Worm (Caenorhabditis elegans) whole organism, young adult: Measurements from ENCODE around the gene srh-276.
A peak's percentile ranks its signal among the peaks of the same experiment; 100 is the strongest.

Experiments
- B0035.1 ChIP-seq: sonication (generic microtip); optimal IDR thresholded peaks from 2 replicates; lab custom pipeline; 2016; ENCODE audit warnings: missing genetic modification characterization, mild to moderate bottlenecking, missing compliant biosample characterization, missing genotype, missing genetic modification reagents
- B0261.1 ChIP-seq: sonication (generic microtip); optimal IDR thresholded peaks from 2 replicates; lab custom pipeline; 2016; ENCODE audit warnings: mild to moderate bottlenecking, missing genetic modification characterization, moderate library complexity, missing compliant biosample characterization
- C17E4.6 ChIP-seq: fragments of 200-800 bp; sonication (Bioruptor generic); IDR thresholded peaks from 2 replicates; pipeline ENCODE4 v1.3.6; 2022; ENCODE audit warnings: missing genetic modification reagents, missing genetic modification characterization, missing compliant biosample characterization
- D2030.7 ChIP-seq: fragments of 200-800 bp; sonication (Bioruptor generic); IDR thresholded peaks from 2 replicates; pipeline ENCODE4 v1.3.6; 2022; ENCODE audit warnings: missing genetic modification reagents, missing genetic modification characterization, missing compliant biosample characterization
- F33H1.4 ChIP-seq: fragments of 200-800 bp; sonication (Bioruptor generic); IDR thresholded peaks from 2 replicates; pipeline ENCODE4 v1.3.6; 2022; ENCODE audit warnings: missing genetic modification reagents, missing genetic modification characterization, missing compliant biosample characterization
- F49E8.2 ChIP-seq: sonication (generic microtip); optimal IDR thresholded peaks from 3 replicates; lab custom pipeline; 2017; ENCODE audit warnings: missing genetic modification characterization, mild to moderate bottlenecking, missing compliant biosample characterization, antibody characterized with exemption, moderate library complexity; ENCODE audit not compliant: insufficient read depth
- F52B5.7 ChIP-seq: sonication (generic microtip); optimal IDR thresholded peaks from 2 replicates; lab custom pipeline; 2016; ENCODE audit warnings: mild to moderate bottlenecking, missing genetic modification characterization, missing compliant biosample characterization
- T26A5.8 ChIP-seq: sonication (generic microtip); optimal IDR thresholded peaks from 2 replicates; lab custom pipeline; 2016; ENCODE audit warnings: missing genetic modification characterization, missing compliant biosample characterization
- Y56A3A.18 ChIP-seq: fragments of 200-800 bp; sonication (Bioruptor generic); IDR thresholded peaks from 2 replicates; pipeline ENCODE4 v1.3.6; 2022; ENCODE audit warnings: missing genetic modification reagents, missing genetic modification characterization, missing compliant biosample characterization
- Y67H2A.10 ChIP-seq: fragments of 200-800 bp; sonication (Bioruptor generic); conservative IDR thresholded peaks from 2 replicates; pipeline ENCODE4 v1.3.6; 2022; ENCODE audit warnings: missing genetic modification reagents, missing genetic modification characterization, missing compliant biosample characterization
- ama-1 ChIP-seq, 3 experiments: fragments of 150-350 bp in 1 of 3; sonication (generic microtip) in 2 of 3; optimal IDR thresholded peaks; 2 replicates each; lab custom pipeline; 2014 to 2018; ENCODE audit warnings: missing biosample characterization in 2 of 3, missing genetic modification characterization in 2 of 3, missing genetic modification reagents in 2 of 3
- attf-5 ChIP-seq: fragments of 200-800 bp; sonication (Bioruptor generic); optimal IDR thresholded peaks from 2 replicates; lab custom pipeline; 2018; ENCODE audit warnings: mild to moderate bottlenecking, missing genetic modification characterization, missing compliant biosample characterization
- cebp-1 ChIP-seq, 2 experiments: fragments of 200-800 bp in 1 of 2; sonication (Bioruptor generic) in 1 of 2; sonication (generic microtip) in 1 of 2; IDR thresholded peaks in 1 of 2; optimal IDR thresholded peaks in 1 of 2; 2 replicates each; pipeline versions ENCODE4 v1.3.6 to Lab custom; 2017 to 2022; ENCODE audit warnings: missing compliant biosample characterization in 2 of 2, missing genetic modification characterization in 2 of 2, mild to moderate bottlenecking in 1 of 2, missing genetic modification reagents in 1 of 2, moderate library complexity in 1 of 2
- ceh-100 ChIP-seq: fragments of 200-800 bp; sonication (Bioruptor generic); IDR thresholded peaks from 2 replicates; pipeline ENCODE4 v1.3.6; 2022; ENCODE audit warnings: missing genetic modification reagents, missing genetic modification characterization, missing compliant biosample characterization
- die-1 ChIP-seq: sonication (generic microtip); optimal IDR thresholded peaks from 2 replicates; lab custom pipeline; 2016; ENCODE audit warnings: missing genotype, mild to moderate bottlenecking, missing genetic modification characterization, missing compliant biosample characterization
- dox-1 ChIP-seq: fragments of 200-800 bp; sonication (Bioruptor generic); IDR thresholded peaks from 2 replicates; pipeline ENCODE4 v1.3.6; 2022; ENCODE audit warnings: missing genetic modification reagents, missing genetic modification characterization, missing compliant biosample characterization
- dpff-1 ChIP-seq: sonication (generic microtip); optimal IDR thresholded peaks from 2 replicates; lab custom pipeline; 2017; ENCODE audit warnings: mild to moderate bottlenecking, missing genetic modification characterization, missing compliant biosample characterization
- ekl-4 ChIP-seq: fragments of 200-800 bp; sonication (Bioruptor generic); IDR thresholded peaks from 2 replicates; pipeline ENCODE4 v1.3.6; 2022; ENCODE audit warnings: missing genetic modification reagents, missing genetic modification characterization, missing compliant biosample characterization
- fkh-3 ChIP-seq: sonication (generic microtip); optimal IDR thresholded peaks from 2 replicates; lab custom pipeline; 2016; ENCODE audit warnings: mild to moderate bottlenecking, missing genetic modification characterization, missing compliant biosample characterization
- him-1 ChIP-seq: sonication (generic microtip); optimal IDR thresholded peaks from 2 replicates; lab custom pipeline; 2016; ENCODE audit warnings: missing genotype, missing genetic modification reagents, missing genetic modification characterization, missing compliant biosample characterization
- hmg-1.2 ChIP-seq: fragments of 200-800 bp; sonication (Bioruptor generic); IDR thresholded peaks from 2 replicates; pipeline ENCODE4 v1.3.6; 2022; ENCODE audit warnings: missing genetic modification reagents, missing genetic modification characterization, missing compliant biosample characterization
- hrde-1 ChIP-seq: sonication (generic microtip); optimal IDR thresholded peaks from 2 replicates; lab custom pipeline; 2016; ENCODE audit warnings: missing genetic modification characterization, mild to moderate bottlenecking, missing compliant biosample characterization, moderate library complexity, missing genotype, missing genetic modification reagents, borderline replicate concordance
- hsf-1 ChIP-seq: fragments of 200-800 bp; sonication (Bioruptor generic); IDR thresholded peaks from 2 replicates; pipeline ENCODE4 v1.3.6; 2022; ENCODE audit warnings: missing genetic modification reagents, missing genetic modification characterization, missing compliant biosample characterization
- let-607 ChIP-seq, 2 experiments: fragments of 200-800 bp in 1 of 2; sonication (Bioruptor generic) in 1 of 2; sonication (generic microtip) in 1 of 2; optimal IDR thresholded peaks; 2 replicates each; lab custom pipeline; 2016 to 2018; ENCODE audit warnings: mild to moderate bottlenecking in 2 of 2, missing compliant biosample characterization in 2 of 2, missing genetic modification characterization in 2 of 2, moderate library complexity in 2 of 2, missing genotype in 1 of 2
- lin-54 ChIP-seq: fragments of 200-800 bp; sonication (Bioruptor generic); optimal IDR thresholded peaks from 2 replicates; lab custom pipeline; 2018; ENCODE audit warnings: mild to moderate bottlenecking, missing genetic modification characterization, missing compliant biosample characterization
- madf-10 ChIP-seq: sonication (generic microtip); optimal IDR thresholded peaks from 2 replicates; lab custom pipeline; 2016; ENCODE audit warnings: mild to moderate bottlenecking, missing genetic modification characterization, missing compliant biosample characterization
- madf-6 ChIP-seq: fragments of 200-800 bp; sonication (Bioruptor generic); IDR thresholded peaks from 2 replicates; pipeline ENCODE4 v1.3.6; 2022; ENCODE audit warnings: missing genetic modification reagents, missing genetic modification characterization, missing compliant biosample characterization
- mes-4 ChIP-seq: sonication (generic microtip); optimal IDR thresholded peaks from 2 replicates; lab custom pipeline; 2016; ENCODE audit warnings: missing genotype, missing genetic modification characterization, missing compliant biosample characterization
- nfyb-1 ChIP-seq: fragments of 200-800 bp; sonication (Bioruptor generic); IDR thresholded peaks from 2 replicates; pipeline ENCODE4 v1.3.6; 2022; ENCODE audit warnings: missing genetic modification reagents, missing genetic modification characterization, missing compliant biosample characterization
- nhr-179 ChIP-seq: sonication (generic microtip); optimal IDR thresholded peaks from 2 replicates; lab custom pipeline; 2016; ENCODE audit warnings: mild to moderate bottlenecking, missing genetic modification characterization, missing compliant biosample characterization
- nhr-27 ChIP-seq: fragments of 200-800 bp; sonication (Bioruptor generic); optimal IDR thresholded peaks from 2 replicates; lab custom pipeline; 2018; ENCODE audit warnings: mild to moderate bottlenecking, missing genetic modification characterization, moderate library complexity, missing compliant biosample characterization
- nhr-90 ChIP-seq: sonication (generic microtip); optimal IDR thresholded peaks from 2 replicates; lab custom pipeline; 2016; ENCODE audit warnings: missing genotype, mild to moderate bottlenecking, missing genetic modification characterization, missing compliant biosample characterization
- rpc-1 ChIP-seq, 2 experiments: fragments of 150-350 bp in 1 of 2; sonication (generic microtip) in 1 of 2; optimal IDR thresholded peaks; 2 replicates each; lab custom pipeline; 2014 to 2018; ENCODE audit warnings: missing biosample characterization in 1 of 2, missing genetic modification characterization in 1 of 2, missing genetic modification reagents in 1 of 2, missing genotype in 1 of 2
- sdz-38 ChIP-seq: sonication (generic microtip); optimal IDR thresholded peaks from 2 replicates; lab custom pipeline; 2016; ENCODE audit warnings: missing genotype, missing genetic modification characterization, missing compliant biosample characterization
- snpc-1.1 ChIP-seq: sonication (generic microtip); optimal IDR thresholded peaks from 2 replicates; lab custom pipeline; 2017; ENCODE audit warnings: missing genetic modification characterization, mild to moderate bottlenecking, missing compliant biosample characterization, antibody characterized with exemption, moderate library complexity, missing genotype, missing genetic modification reagents; ENCODE audit not compliant: insufficient read depth
- snpc-3.4 ChIP-seq: sonication (generic microtip); optimal IDR thresholded peaks from 2 replicates; lab custom pipeline; 2017; ENCODE audit warnings: missing genetic modification characterization, mild to moderate bottlenecking, missing compliant biosample characterization, antibody characterized with exemption, moderate library complexity, missing genotype, missing genetic modification reagents
- snpc-4 ChIP-seq, 5 experiments: fragments of 150-350 bp in 1 of 5; sonication (generic microtip) in 4 of 5; optimal IDR thresholded peaks; 2 replicates each; lab custom pipeline; 2014 to 2018; ENCODE audit warnings: missing genetic modification characterization in 5 of 5, missing biosample characterization in 3 of 5, antibody characterized with exemption in 2 of 5, mild to moderate bottlenecking in 2 of 5, missing compliant biosample characterization in 2 of 5, missing genotype in 2 of 5, moderate library complexity in 2 of 5, missing genetic modification reagents in 1 of 5
- sptf-2 ChIP-seq: fragments of 200-800 bp; sonication (Bioruptor generic); optimal IDR thresholded peaks from 2 replicates; lab custom pipeline; 2018; ENCODE audit warnings: mild to moderate bottlenecking, missing genetic modification characterization, missing compliant biosample characterization
- tbp1 ChIP-seq: fragments of 200-800 bp; sonication (Bioruptor generic); optimal IDR thresholded peaks from 2 replicates; lab custom pipeline; 2018; ENCODE audit warnings: mild to moderate bottlenecking, missing genetic modification characterization, missing compliant biosample characterization
- unc-62 ChIP-seq: fragments of 150-350 bp; optimal IDR thresholded peaks from 2 replicates; lab custom pipeline; 2014; ENCODE audit warnings: missing biosample characterization, missing genetic modification reagents, missing genetic modification characterization
- ztf-18 ChIP-seq: sonication (generic microtip); optimal IDR thresholded peaks from 2 replicates; lab custom pipeline; 2016; ENCODE audit warnings: missing genotype, mild to moderate bottlenecking, missing genetic modification characterization, missing compliant biosample characterization
- ztf-22 ChIP-seq: fragments of 200-800 bp; sonication (Bioruptor generic); optimal IDR thresholded peaks from 2 replicates; lab custom pipeline; 2018; ENCODE audit warnings: mild to moderate bottlenecking, missing genetic modification characterization, moderate library complexity, missing compliant biosample characterization
- ztf-25 ChIP-seq: fragments of 200-800 bp; sonication (Bioruptor generic); IDR thresholded peaks from 2 replicates; pipeline ENCODE4 v1.3.6; 2022; ENCODE audit warnings: missing genetic modification reagents, missing genetic modification characterization, missing compliant biosample characterization

The srh-276 gene

DNA sequence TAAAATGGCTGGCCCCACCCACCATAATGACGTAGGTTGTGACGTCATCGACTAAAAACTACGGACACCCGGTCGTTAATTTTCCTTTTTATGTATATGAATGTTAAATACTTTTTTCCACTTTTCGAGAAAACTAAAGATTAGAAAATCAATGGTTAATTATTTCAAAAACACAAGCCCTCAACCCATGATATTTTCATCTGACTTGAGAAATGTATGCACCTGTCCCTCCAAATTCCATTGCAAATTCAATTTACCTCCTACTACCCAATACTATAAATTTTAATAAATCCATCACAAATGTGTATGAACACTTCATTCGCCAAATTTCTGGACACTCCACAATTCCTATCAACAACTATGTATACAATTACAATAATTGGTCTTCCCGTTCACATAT is at the start of gene srh-276:
TSS of gene srh-276 (plus strand) at position 301 of the 400 bp plus-strand sequence.
- TF ChIP-seq dpff-1 (tag; lab: Kevin White, UChicago) (no peak), F33H1.4 (GFP tag; lab: Robert Waterston, UW) (no peak), madf-10 (tag; lab: Kevin White, UChicago) (no peak), dox-1 (no peak), C17E4.6 (no peak), ekl-4 (GFP tag; lab: Robert Waterston, UW) (no peak), B0035.1 (tag; lab: Kevin White, UChicago) (no peak)

DNA sequence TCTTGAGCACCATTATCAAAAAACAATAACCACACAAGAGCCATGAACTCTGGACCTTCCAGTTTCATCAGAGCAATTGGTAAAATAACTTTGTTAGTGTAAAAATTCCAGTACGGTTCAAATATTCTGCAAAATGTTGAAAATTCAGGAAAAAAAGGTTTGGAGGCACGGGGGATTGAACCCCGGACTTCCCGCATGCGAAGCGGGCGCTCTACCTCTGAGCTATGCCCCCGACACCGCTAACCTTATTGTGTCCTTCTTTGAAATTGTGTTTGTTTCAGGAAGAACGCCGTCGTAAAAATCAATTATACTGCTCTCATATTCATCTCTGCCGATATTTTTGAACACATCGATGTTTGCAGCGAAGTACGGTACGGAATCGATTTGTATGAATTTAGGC is 49.3 kb upstream of the srh-276 start:
- peak; percentile 63 for TF ChIP-seq nhr-90 (tag; lab: Kevin White, UChicago)
- peak; percentile 61 for TF ChIP-seq madf-6
- TF ChIP-seq Y67H2A.10 (GFP tag; lab: Robert Waterston, UW), result no peak
- peak; percentile 20 for TF ChIP-seq attf-5 (GFP tag; lab: Kevin White, UChicago)
- peak; percentile 47 for TF ChIP-seq F49E8.2 (tag; lab: Kevin White, UChicago)
- TF ChIP-seq lin-54, result peak; percentile 30
- no peak for TF ChIP-seq ztf-22 (GFP tag; lab: Kevin White, UChicago)
- TF ChIP-seq snpc-4 (GFP tag; optimal IDR thresholded peaks at IDR 0.05; lab: Kevin White, UChicago), result peak; percentile 90
- TF ChIP-seq snpc-4 (tag; optimal IDR thresholded peaks at IDR 0.05; lab: Kevin White, UChicago), result peak; percentile 88 to 93 (median 92)
- peak; percentile 94 for TF ChIP-seq snpc-1.1 (tag; lab: Kevin White, UChicago)
- no peak for TF ChIP-seq nhr-27
- TF ChIP-seq ztf-18 (tag; lab: Kevin White, UChicago), result peak; percentile 41
- peak; percentile 45 for TF ChIP-seq sptf-2 (GFP tag; lab: Kevin White, UChicago)
- TF ChIP-seq ceh-100 (GFP tag; lab: Robert Waterston, UW), result peak; percentile 47; the same call in 1 of the 2 replicates
- peak; percentile 67 for TF ChIP-seq him-1 (tag; lab: Kevin White, UChicago)
- peak; percentile 81 for TF ChIP-seq snpc-3.4 (tag; lab: Kevin White, UChicago)
- peak; percentile 49 for TF ChIP-seq hmg-1.2 (GFP tag; lab: Robert Waterston, UW)
- TF ChIP-seq nhr-179 (tag; lab: Kevin White, UChicago), result no peak
- TF ChIP-seq let-607 (tag; optimal IDR thresholded peaks at IDR 0.05; lab: Kevin White, UChicago), result peak in 1 of 2 experiments; percentile 4
- 0 out of 2 replicates have a peak, but pooled peaks have one; percentile 50 for TF ChIP-seq nfyb-1 (GFP tag; lab: Robert Waterston, UW)
- TF ChIP-seq Y56A3A.18 (GFP tag; lab: Robert Waterston, UW), result no peak
- no peak for TF ChIP-seq ztf-25 (GFP tag; lab: Robert Waterston, UW)
- TF ChIP-seq F33H1.4 (GFP tag; lab: Robert Waterston, UW), result peak; percentile 21; the same call in 1 of the 2 replicates
- TF ChIP-seq B0261.1 (tag; lab: Kevin White, UChicago), result peak; percentile 83
- peak; percentile 72 for TF ChIP-seq hsf-1 (GFP tag; lab: Robert Waterston, UW)
- TF ChIP-seq D2030.7 (GFP tag; lab: Robert Waterston, UW), result peak; percentile 78
- peak; percentile 55 for TF ChIP-seq die-1 (tag; lab: Kevin White, UChicago)
- TF ChIP-seq fkh-3, result peak; percentile 44
- TF ChIP-seq F52B5.7 (tag; lab: Kevin White, UChicago), result no peak
- TF ChIP-seq hrde-1 (tag; lab: Kevin White, UChicago), result no peak
- TF ChIP-seq unc-62 (GFP tag; lab: Kevin White, UChicago), result no peak
- TF ChIP-seq tbp1 (GFP tag; lab: Kevin White, UChicago), result peak; percentile 88
- no peak for TF ChIP-seq cebp-1 (GFP tag; IDR thresholded peaks at IDR 0.05; lab: Robert Waterston, UW)
- TF ChIP-seq cebp-1 (tag; optimal IDR thresholded peaks at IDR 0.05; lab: Kevin White, UChicago), result peak; percentile 25
- peak; percentile 75 for TF ChIP-seq rpc-1 (optimal IDR thresholded peaks at IDR 0.05; lab: Kevin White, UChicago)
- peak; percentile 72 for TF ChIP-seq rpc-1 (tag; optimal IDR thresholded peaks at IDR 0.05; lab: Kevin White, UChicago)
- TF ChIP-seq T26A5.8 (tag; lab: Kevin White, UChicago), result peak; percentile 61
- TF ChIP-seq mes-4 (tag; lab: Kevin White, UChicago), result peak; percentile 56
- TF ChIP-seq sdz-38 (tag; lab: Kevin White, UChicago), result no peak
- TF ChIP-seq ama-1 (optimal IDR thresholded peaks at IDR 0.05; lab: Kevin White, UChicago), result no peak
- TF ChIP-seq ama-1 (GFP tag; optimal IDR thresholded peaks at IDR 0.05; lab: Kevin White, UChicago), result peak in 1 of 2 experiments; percentile 46
